Worm (Caenorhabditis elegans): ENCODE data around the gene Y47D7A.3.
A peak's percentile ranks its signal among the peaks of the same experiment; 100 is the strongest.

Gene Y47D7A.3

ce11 chrV:4422127-4422526, 11.4 kb downstream of the Y47D7A.3 start, which contains the start of gene skr-7:
Gene skr-7 (plus strand): TSS chrV:4422427.
- TF ChIP-seq him-1 (tag; optimal IDR thresholded peaks at IDR 0.05) (no peak), W03F9.2 (tag; optimal IDR thresholded peaks at IDR 0.05) (no peak), dao-5 (tag; optimal IDR thresholded peaks at IDR 0.05) (no peak)

DNA sequence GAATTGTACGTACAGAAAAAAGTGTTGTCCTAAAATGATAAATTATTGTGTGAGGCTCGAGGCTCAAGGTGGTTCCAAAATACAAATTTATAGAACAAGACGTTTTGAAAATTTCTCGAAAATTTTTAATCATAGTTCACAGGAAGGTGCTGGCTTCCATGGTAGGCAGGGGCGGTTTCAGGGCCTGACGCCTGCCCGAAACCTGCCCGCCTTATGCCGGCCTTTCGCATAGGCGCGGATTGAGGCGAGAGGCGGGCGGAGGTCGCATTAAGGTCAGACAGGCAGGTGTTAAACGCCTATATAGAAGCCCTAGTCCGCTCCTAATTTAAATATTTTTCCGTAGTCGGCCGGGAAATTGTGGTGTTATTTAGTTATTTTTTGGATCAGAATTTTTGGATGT, 12.3 kb downstream of the Y47D7A.3 start:
- no peak for TF ChIP-seq W03F9.2 (tag; optimal IDR thresholded peaks at IDR 0.05)
- TF ChIP-seq him-1 (tag; optimal IDR thresholded peaks at IDR 0.05): no peak
- TF ChIP-seq dao-5 (tag; optimal IDR thresholded peaks at IDR 0.05): no peak

DNA sequence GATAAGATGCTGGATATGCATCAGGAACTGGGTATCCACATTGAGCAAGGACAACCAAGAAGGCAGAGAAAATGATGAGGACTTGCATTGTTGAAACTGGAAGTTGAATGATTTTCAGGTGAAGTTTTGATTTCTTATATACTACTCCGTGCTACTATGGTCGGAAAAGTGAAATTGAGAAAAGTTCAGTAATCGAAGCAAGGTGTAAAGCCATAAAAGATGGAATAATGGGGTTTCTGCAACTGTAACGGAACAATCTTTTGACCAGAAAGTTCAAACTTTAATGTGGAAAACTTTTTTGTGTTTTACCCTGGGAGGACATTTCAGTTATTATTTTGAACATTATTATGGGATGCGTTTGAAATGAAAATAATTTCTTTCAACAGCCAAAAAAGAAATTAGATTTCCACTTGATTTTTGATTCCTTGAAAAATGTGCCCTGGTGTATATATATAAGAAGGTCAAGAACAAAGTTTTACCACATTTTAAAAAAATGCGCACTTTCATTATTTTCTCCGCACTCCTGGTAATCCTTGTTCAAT, 13.2 kb downstream of the Y47D7A.3 start, which contains the start of the genes Y47D7A.9 and Y47D7A.19:
Gene Y47D7A.9 (minus strand): TSS at position 101 of the 542 bp plus-strand sequence.
Gene Y47D7A.19 (plus strand): TSS at position 492 of the 542 bp plus-strand sequence.
- TF ChIP-seq him-1 (tag; optimal IDR thresholded peaks at IDR 0.05) (no peak), dao-5 (tag; optimal IDR thresholded peaks at IDR 0.05) (no peak)

DNA sequence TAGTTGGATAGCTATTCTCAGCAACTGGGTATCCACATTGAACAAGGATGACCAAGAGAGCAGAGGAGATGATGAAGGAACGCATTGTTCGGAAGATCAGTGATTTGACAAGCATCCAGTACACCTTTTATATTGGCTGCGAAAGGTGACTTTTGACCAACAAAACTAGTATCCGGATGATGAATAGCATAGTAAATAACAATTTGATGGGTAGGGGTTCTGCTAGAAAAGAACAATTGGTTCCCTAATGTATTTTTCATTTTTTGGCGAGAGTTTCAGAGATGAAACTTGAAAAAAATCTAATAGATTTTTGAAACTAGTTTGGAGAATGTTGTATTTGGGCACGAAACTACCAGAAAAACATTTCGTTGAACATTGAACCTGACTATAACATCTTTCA, 17.5 kb downstream of the Y47D7A.3 start, which contains the start of gene Y47D7A.11:
Gene Y47D7A.11 (minus strand): TSS at position 101 of the 400 bp plus-strand sequence.
- TF ChIP-seq W03F9.2 (tag; optimal IDR thresholded peaks at IDR 0.05): no peak

DNA sequence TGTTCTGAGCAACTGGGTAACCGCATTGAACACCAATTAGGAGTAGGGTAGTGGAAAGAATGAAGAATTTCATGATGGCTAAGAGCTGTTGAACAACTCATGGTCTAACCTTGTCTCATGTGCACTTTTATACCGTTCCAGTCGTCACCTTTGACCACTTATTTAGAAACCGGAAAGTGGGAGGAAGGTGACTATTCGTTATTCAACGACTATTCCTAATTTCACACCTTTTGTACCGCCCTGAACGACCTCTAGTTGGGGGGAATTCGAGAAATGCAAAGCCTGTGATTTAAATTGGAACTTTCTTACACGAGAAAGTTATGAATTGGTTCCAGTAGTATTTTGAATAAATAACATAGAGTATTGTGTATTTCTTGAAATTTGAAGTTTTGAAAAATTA, 18.8 kb downstream of the Y47D7A.3 start, which contains the start of gene Y47D7A.12:
Gene Y47D7A.12 (minus strand): TSS at position 101 of the 400 bp plus-strand sequence.
- TF ChIP-seq dao-5 (tag; optimal IDR thresholded peaks at IDR 0.05): no peak
- no peak for TF ChIP-seq W03F9.2 (tag; optimal IDR thresholded peaks at IDR 0.05)
- TF ChIP-seq him-1 (tag; optimal IDR thresholded peaks at IDR 0.05): no peak

ce11 chrV:4432783-4433237, 22.1 kb downstream of the Y47D7A.3 start, which contains the start of gene Y47D7A.15:
Gene Y47D7A.15 (minus strand): TSS chrV:4433187.
- TF ChIP-seq dao-5 (tag; optimal IDR thresholded peaks at IDR 0.05) (no peak), him-1 (tag; optimal IDR thresholded peaks at IDR 0.05) (no peak)

ce11 chrV:4435411-4435981, 24.8 kb downstream of the Y47D7A.3 start, which contains the start of gene Y47D7A.13:
Gene Y47D7A.13 (minus strand): TSS chrV:4435927.
- TF ChIP-seq him-1 (tag; optimal IDR thresholded peaks at IDR 0.05) (no peak), dao-5 (tag; optimal IDR thresholded peaks at IDR 0.05) (no peak)

DNA sequence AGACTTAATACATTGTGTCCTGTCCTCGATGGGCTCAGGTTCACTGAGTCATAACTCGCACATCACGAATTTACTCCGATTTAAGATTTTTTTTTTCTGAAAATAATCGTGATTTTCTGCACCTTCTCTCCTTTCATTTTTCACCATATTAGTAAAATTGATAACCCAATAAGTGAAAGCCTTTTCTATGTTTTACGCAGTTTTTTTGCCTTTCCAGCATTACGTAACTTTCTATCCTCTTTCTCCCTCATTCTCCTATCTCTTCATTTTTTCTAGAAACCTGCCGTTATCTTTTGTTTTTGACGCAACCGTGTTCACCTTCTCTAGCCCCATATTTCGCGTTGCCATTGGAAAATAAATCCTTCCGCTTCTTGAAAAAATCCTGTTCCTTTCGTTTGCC, 26.5 kb downstream of the Y47D7A.3 start:
- no peak for TF ChIP-seq dao-5 (tag; optimal IDR thresholded peaks at IDR 0.05)

ce11 chrV:4442749-4443381, 32.1 kb downstream of the Y47D7A.3 start, which contains the start of gene rft-1:
Gene rft-1 (minus strand): TSS chrV:4443223.
- no peak for TF ChIP-seq dao-5 (tag; optimal IDR thresholded peaks at IDR 0.05)
- TF ChIP-seq him-1 (tag; optimal IDR thresholded peaks at IDR 0.05): no peak
- no peak for TF ChIP-seq W03F9.2 (tag; optimal IDR thresholded peaks at IDR 0.05)

- TF ChIP-seq dao-5 (tag; optimal IDR thresholded peaks at IDR 0.05) (no peak), him-1 (tag; optimal IDR thresholded peaks at IDR 0.05) (no peak), W03F9.2 (tag; optimal IDR thresholded peaks at IDR 0.05) (no peak)
Observed at ce11 chrV:4447637-4448036, 36.9 kb downstream of the Y47D7A.3 start.

ce11 chrV:4450523-4451089, 39.9 kb downstream of the Y47D7A.3 start, which contains the start of gene rft-2:
Gene rft-2 (minus strand): TSS chrV:4450563.
- no peak for TF ChIP-seq dao-5 (tag; optimal IDR thresholded peaks at IDR 0.05)
- peak; percentile 33 for TF ChIP-seq him-1 (tag; optimal IDR thresholded peaks at IDR 0.05)
- peak; percentile 49 for TF ChIP-seq W03F9.2 (tag; optimal IDR thresholded peaks at IDR 0.05)

DNA sequence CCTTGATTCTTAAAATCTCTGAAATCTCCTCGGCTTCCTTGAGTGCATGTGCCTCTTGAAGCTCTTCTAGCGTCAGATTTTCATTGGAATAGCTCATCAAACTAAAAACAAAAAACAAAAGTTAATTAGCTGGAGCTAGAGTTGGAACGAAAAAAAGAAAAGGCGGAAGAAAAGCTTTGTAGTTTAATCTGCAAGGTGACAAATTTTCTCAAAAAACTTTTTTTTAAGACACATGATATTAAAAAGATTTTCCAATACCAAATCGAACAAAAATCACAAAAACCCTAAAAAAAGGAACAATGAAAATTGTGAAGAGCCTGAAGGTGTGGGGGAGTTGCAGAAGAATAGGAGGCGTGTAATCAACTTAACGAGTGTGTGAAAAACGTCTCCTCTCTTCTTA, 43.9 kb downstream of the Y47D7A.3 start, which contains the start of gene gnrr-5:
Gene gnrr-5 (minus strand): TSS at position 101 of the 400 bp plus-strand sequence.
- TF ChIP-seq W03F9.2 (tag; optimal IDR thresholded peaks at IDR 0.05) (no peak), him-1 (tag; optimal IDR thresholded peaks at IDR 0.05) (no peak), dao-5 (tag; optimal IDR thresholded peaks at IDR 0.05) (no peak)
